Worm (Caenorhabditis elegans): ENCODE results near the gene daf-4.
A peak's percentile ranks its signal among the peaks of the same experiment; 100 is the strongest.

Gene daf-4

ce11 chrIII:5663521-5663920 lies 38.6 kb downstream of the daf-4 start (continued):
- TF ChIP-seq ztf-28 (GFP tag; IDR thresholded peaks at IDR 0.05), result no peak
- TF ChIP-seq lin-54 (GFP tag; optimal IDR thresholded peaks at IDR 0.05), result peak; percentile 94
- peak; percentile 100 for TF ChIP-seq madf-8 (GFP tag; conservative IDR thresholded peaks at IDR 0.05)
- TF ChIP-seq K12H6.12 (tag; optimal IDR thresholded peaks at IDR 0.05), result no peak
- peak; percentile 56 for TF ChIP-seq athp-1 (tag; optimal IDR thresholded peaks at IDR 0.05)
- TF ChIP-seq him-1 (tag; optimal IDR thresholded peaks at IDR 0.05), result no peak
- TF ChIP-seq ceh-27 (GFP tag; optimal IDR thresholded peaks at IDR 0.05), result no peak
- no peak for TF ChIP-seq ztf-22 (GFP tag; optimal IDR thresholded peaks at IDR 0.05)
- no peak for TF ChIP-seq madf-10 (tag; optimal IDR thresholded peaks at IDR 0.05)
- no peak for TF ChIP-seq Y56A3A.18 (GFP tag; IDR thresholded peaks at IDR 0.05)
- no peak for TF ChIP-seq chd-7 (tag; optimal IDR thresholded peaks at IDR 0.05)
- TF ChIP-seq F22D6.2 (tag; optimal IDR thresholded peaks at IDR 0.05), result no peak
- TF ChIP-seq Y53G8AR.9 (GFP tag; conservative IDR thresholded peaks at IDR 0.05), result peak; percentile 83
- TF ChIP-seq snpc-3.4 (tag; optimal IDR thresholded peaks at IDR 0.05), result peak; percentile 85
- TF ChIP-seq egl-18 (GFP tag; IDR thresholded peaks at IDR 0.05), result no peak
- peak; percentile 59; the same call in 1 of the 2 replicates for TF ChIP-seq hmg-1.2 (GFP tag; IDR thresholded peaks at IDR 0.05)
- TF ChIP-seq snpc-4 (GFP tag; optimal IDR thresholded peaks at IDR 0.05), result peak; percentile 59
- peak in 3 of 4 experiments; percentile 46 to 72 (median 68) for TF ChIP-seq snpc-4 (tag; optimal IDR thresholded peaks at IDR 0.05)
- peak; percentile 93 for TF ChIP-seq D2030.7 (GFP tag; IDR thresholded peaks at IDR 0.05)
- no peak for TF ChIP-seq Y67H2A.10 (GFP tag; conservative IDR thresholded peaks at IDR 0.05)
- TF ChIP-seq pbrm-1 (GFP tag; IDR thresholded peaks at IDR 0.05), result peak; percentile 72; the same call in 1 of the 2 replicates
- no peak for TF ChIP-seq mes-4 (tag; optimal IDR thresholded peaks at IDR 0.05)
- TF ChIP-seq dox-1 (GFP tag; IDR thresholded peaks at IDR 0.05), result peak; percentile 86
- no peak for TF ChIP-seq sea-2 (GFP tag; IDR thresholded peaks at IDR 0.05)
- TF ChIP-seq T07F8.4 (tag; optimal IDR thresholded peaks at IDR 0.05), result no peak

ce11 chrIII:5663933-5664332 lies 39.0 kb downstream of the daf-4 start, which contains the start of gene par-3:
TSS of gene par-3 (plus strand) at chrIII:5664233.
- TF ChIP-seq ets-4 (GFP tag; optimal IDR thresholded peaks at IDR 0.05) (no peak), nhr-80 (tag; optimal IDR thresholded peaks at IDR 0.05) (peak; percentile 15)

ce11 chrIII:5665278-5665677 lies 40.3 kb downstream of the daf-4 start:
- no peak for TF ChIP-seq B0261.1 (tag; optimal IDR thresholded peaks at IDR 0.05)

- TF ChIP-seq nhr-27 (tag; optimal IDR thresholded peaks at IDR 0.05) (no peak), F57C9.4 (tag; optimal IDR thresholded peaks at IDR 0.05) (no peak)
Measured at ce11 chrIII:5665710-5666109, 40.8 kb downstream of the daf-4 start.

- TF ChIP-seq lag-1 (GFP tag; IDR thresholded peaks at IDR 0.05), result no peak
- no peak for TF ChIP-seq cebp-1 (GFP tag; IDR thresholded peaks at IDR 0.05)
- TF ChIP-seq cebp-1 (tag; optimal IDR thresholded peaks at IDR 0.05), result peak; percentile 11
- no peak for TF ChIP-seq ztf-18 (tag; optimal IDR thresholded peaks at IDR 0.05)
- TF ChIP-seq F10E7.11 (tag; optimal IDR thresholded peaks at IDR 0.05), result no peak
- peak; percentile 70; the same call in 1 of the 2 replicates for TF ChIP-seq hmg-1.2 (GFP tag; IDR thresholded peaks at IDR 0.05)
- no peak for TF ChIP-seq T26A5.8 (tag; optimal IDR thresholded peaks at IDR 0.05)
- TF ChIP-seq lir-1 (GFP tag; conservative IDR thresholded peaks at IDR 0.05), result no peak
- no peak for TF ChIP-seq ztf-6 (GFP tag; IDR thresholded peaks at IDR 0.05)
- TF ChIP-seq athp-1 (tag; optimal IDR thresholded peaks at IDR 0.05), result no peak
- TF ChIP-seq unc-62 (GFP tag; optimal IDR thresholded peaks at IDR 0.05), result no peak
- TF ChIP-seq cebp-2 (GFP tag; IDR thresholded peaks at IDR 0.05), result no peak
- TF ChIP-seq F57C9.4 (tag; optimal IDR thresholded peaks at IDR 0.05), result no peak
Measured at ce11 chrIII:5667952-5668489, 43.1 kb downstream of the daf-4 start.

Data from whole organism, young adult.